Fruit fly (Drosophila melanogaster) Kc167 (cell line): ENCODE measurements around the gene CG18088.

Experiments
- Myc ChIP-seq: fragments of >200 bp; optimal IDR thresholded peaks from 2 replicates; lab custom pipeline; 2017; ENCODE audit warnings: missing external identifiers
- Sin3A ChIP-seq: fragments of >200 bp; optimal IDR thresholded peaks from 2 replicates; lab custom pipeline; 2018; ENCODE audit warnings: missing external identifiers
- h ChIP-seq: fragments of >200 bp; optimal IDR thresholded peaks from 3 replicates; lab custom pipeline; 2018; ENCODE audit warnings: missing external identifiers
- insv ChIP-seq: fragments of >200 bp; optimal IDR thresholded peaks from 3 replicates; lab custom pipeline; 2018; ENCODE audit warnings: missing external identifiers
- psq ChIP-seq: fragments of >200 bp; optimal IDR thresholded peaks from 2 replicates; lab custom pipeline; 2017; ENCODE audit warnings: missing external identifiers
- ttk ChIP-seq: sonication (Bioruptor generic); optimal IDR thresholded peaks from 2 replicates; lab custom pipeline; 2017; ENCODE audit warnings: missing external identifiers

- TF ChIP-seq Sin3A (lab: Kevin White, UChicago) (no peak), Myc (no peak), psq (lab: Kevin White, UChicago) (no peak), insv (lab: Kevin White, UChicago) (no peak), ttk (lab: Kevin White, UChicago) (no peak), h (lab: Kevin White, UChicago) (no peak)
Measured at dm6 chr2L:8933710-8934242, 33.6 kb upstream of the CG18088 start, which contains the start of gene Tsp29Fa.
